Fruit fly (Drosophila melanogaster): Measurements from ENCODE around the gene CG17712.

dm6 chr2L:1737057-1737581 is 14.8 kb downstream of the CG17712 start:
- peak; percentile 94 for TF ChIP-seq fd96Ca (GFP tag; IDR thresholded peaks at IDR 0.05)
- peak; percentile 92 for TF ChIP-seq CG4496 (GFP tag; IDR thresholded peaks at IDR 0.05)
- no peak for TF ChIP-seq EcR (GFP tag; optimal IDR thresholded peaks at IDR 0.05)
- peak; percentile 96 for TF ChIP-seq CG32121 (GFP tag; IDR thresholded peaks at IDR 0.05)
- peak; percentile 94 for TF ChIP-seq Ets98B (GFP tag; IDR thresholded peaks at IDR 0.05)
